Fruit fly (Drosophila melanogaster) whole organism, prepupa: ENCODE measurements around the gene CG43401.
A peak's percentile ranks its signal among the peaks of the same experiment; 100 is the strongest.

Source experiments
- Blimp-1 ChIP-seq: fragments of 200-800 bp; sonication (Bioruptor generic); optimal IDR thresholded peaks from 3 replicates; lab custom pipeline; 2017; ENCODE audit warnings: missing biosample characterization, missing genetic modification characterization, mild to moderate bottlenecking, moderate library complexity, missing genetic modification reagents
- CG10669 ChIP-seq: fragments of 200-800 bp; sonication (Bioruptor generic); optimal IDR thresholded peaks from 3 replicates; lab custom pipeline; 2018; ENCODE audit warnings: missing biosample characterization, mild to moderate bottlenecking, missing genetic modification characterization, moderate library complexity
- CG11294 ChIP-seq: fragments of 200-800 bp; sonication (Bioruptor generic); IDR thresholded peaks from 2 replicates; pipeline ENCODE4 v1.3.6; 2022; ENCODE audit warnings: missing biosample characterization, missing genetic modification characterization
- CG11902 ChIP-seq: fragments of 200-800 bp; sonication (Bioruptor generic); optimal IDR thresholded peaks from 3 replicates; lab custom pipeline; 2016; ENCODE audit warnings: missing biosample characterization, missing genetic modification characterization
- CG16779 ChIP-seq: fragments of 200-800 bp; sonication (Bioruptor generic); optimal IDR thresholded peaks from 3 replicates; lab custom pipeline; 2017; ENCODE audit warnings: missing biosample characterization, mild to moderate bottlenecking, missing genetic modification characterization
- CG3032 ChIP-seq: fragments of 200-800 bp; optimal IDR thresholded peaks from 2 replicates; lab custom pipeline; 2019; ENCODE audit warnings: missing biosample characterization, mild to moderate bottlenecking, missing genetic modification characterization, moderate library complexity
- CG32006 ChIP-seq: fragments of 200-800 bp; sonication (Bioruptor generic); optimal IDR thresholded peaks from 3 replicates; lab custom pipeline; 2017; ENCODE audit warnings: missing biosample characterization, mild to moderate bottlenecking, missing genetic modification characterization
- CG3919 ChIP-seq: fragments of 200-800 bp; sonication (Bioruptor generic); optimal IDR thresholded peaks from 3 replicates; lab custom pipeline; 2016; ENCODE audit warnings: missing biosample characterization, missing genetic modification characterization
- CG4318 ChIP-seq: fragments of 200-800 bp; sonication (Bioruptor generic); optimal IDR thresholded peaks from 3 replicates; lab custom pipeline; 2017; ENCODE audit warnings: missing biosample characterization, mild to moderate bottlenecking, missing genetic modification characterization
- CG6163 ChIP-seq: fragments of 200-800 bp; sonication (Bioruptor generic); IDR thresholded peaks from 3 replicates; pipeline ENCODE4 v1.3.6; 2022; ENCODE audit warnings: missing biosample characterization, missing genetic modification characterization
- CG6276 ChIP-seq: fragments of 200-800 bp; sonication (Bioruptor generic); optimal IDR thresholded peaks from 2 replicates; lab custom pipeline; 2017; ENCODE audit warnings: missing biosample characterization, mild to moderate bottlenecking, missing genetic modification characterization
- CG6854 ChIP-seq: fragments of 200-800 bp; sonication (Bioruptor generic); optimal IDR thresholded peaks from 2 replicates; lab custom pipeline; 2017; ENCODE audit warnings: missing biosample characterization, mild to moderate bottlenecking, missing genetic modification characterization
- CG7368 ChIP-seq: fragments of 200-800 bp; sonication (Bioruptor generic); optimal IDR thresholded peaks from 3 replicates; lab custom pipeline; 2016; ENCODE audit warnings: missing biosample characterization, missing genetic modification characterization
- CG8119 ChIP-seq: fragments of 200-800 bp; sonication (Bioruptor generic); IDR thresholded peaks from 3 replicates; pipeline ENCODE4 v1.3.6; 2022; ENCODE audit warnings: missing biosample characterization, missing genetic modification characterization
- CG8319 ChIP-seq: fragments of 200-800 bp; sonication (Bioruptor generic); optimal IDR thresholded peaks from 3 replicates; lab custom pipeline; 2016; ENCODE audit warnings: missing biosample characterization, missing genetic modification characterization
- CG8632 ChIP-seq: fragments of 200-800 bp; sonication (Bioruptor generic); optimal IDR thresholded peaks from 3 replicates; lab custom pipeline; 2016; ENCODE audit warnings: missing biosample characterization, missing genetic modification characterization
- CG9139 ChIP-seq: fragments of 200-800 bp; sonication (Bioruptor generic); optimal IDR thresholded peaks from 3 replicates; lab custom pipeline; 2017; ENCODE audit warnings: missing biosample characterization, mild to moderate bottlenecking, missing genetic modification characterization
- Eip75B ChIP-seq: fragments of 200-800 bp; sonication (Bioruptor generic); optimal IDR thresholded peaks from 3 replicates; lab custom pipeline; 2016; ENCODE audit warnings: missing biosample characterization, missing genetic modification characterization
- Eip78C ChIP-seq: fragments of 200-800 bp; sonication (Bioruptor generic); peaks from one replicate; lab custom pipeline; 2016; ENCODE audit warnings: missing biosample characterization, missing genetic modification characterization
- Eip93F ChIP-seq: fragments of 200-800 bp; sonication (Bioruptor generic); optimal IDR thresholded peaks from 2 replicates; lab custom pipeline; 2016; ENCODE audit warnings: missing biosample characterization, mild to moderate bottlenecking, missing genetic modification characterization
- Ets21C ChIP-seq: fragments of 200-800 bp; sonication (Bioruptor generic); optimal IDR thresholded peaks from 3 replicates; lab custom pipeline; 2016; ENCODE audit warnings: missing biosample characterization, missing genetic modification characterization
- Ets96B ChIP-seq: fragments of 200-800 bp; optimal IDR thresholded peaks from 2 replicates; lab custom pipeline; 2019; ENCODE audit warnings: missing biosample characterization, mild to moderate bottlenecking, missing genetic modification characterization, moderate library complexity
- Gug ChIP-seq: fragments of 200-800 bp; sonication (Bioruptor generic); IDR thresholded peaks from 2 replicates; pipeline ENCODE4 v1.3.6; 2022; ENCODE audit warnings: missing biosample characterization, missing genetic modification characterization
- Hr38 ChIP-seq: sonication (Bioruptor generic); optimal IDR thresholded peaks from 2 replicates; lab custom pipeline; 2016; ENCODE audit warnings: missing biosample characterization, missing genetic modification characterization
- Hr4 ChIP-seq: fragments of 200-800 bp; sonication (Bioruptor generic); optimal IDR thresholded peaks from 3 replicates; lab custom pipeline; 2016; ENCODE audit warnings: missing biosample characterization, missing genetic modification characterization
- Lpt ChIP-seq: fragments of 200-800 bp; sonication (Bioruptor generic); optimal IDR thresholded peaks from 3 replicates; lab custom pipeline; 2016; ENCODE audit warnings: missing biosample characterization, missing genetic modification characterization
- Met ChIP-seq: fragments of 200-800 bp; sonication (Bioruptor generic); optimal IDR thresholded peaks from 3 replicates; lab custom pipeline; 2016; ENCODE audit warnings: missing biosample characterization, missing genetic modification characterization
- Smox ChIP-seq: fragments of 200-800 bp; sonication (Bioruptor generic); optimal IDR thresholded peaks from 3 replicates; lab custom pipeline; 2016; ENCODE audit warnings: missing biosample characterization, missing genetic modification characterization
- Sox102F ChIP-seq: fragments of 200-800 bp; sonication (Bioruptor generic); optimal IDR thresholded peaks from 2 replicates; lab custom pipeline; 2016; ENCODE audit warnings: missing biosample characterization, mild to moderate bottlenecking, missing genetic modification characterization
- Sox14 ChIP-seq: fragments of 200-800 bp; sonication (Bioruptor generic); optimal IDR thresholded peaks from 3 replicates; lab custom pipeline; 2016; ENCODE audit warnings: missing biosample characterization, missing genetic modification characterization
- Sox15 ChIP-seq: fragments of 200-800 bp; sonication (Bioruptor generic); optimal IDR thresholded peaks from 3 replicates; lab custom pipeline; 2016; ENCODE audit warnings: missing biosample characterization, missing genetic modification characterization
- acj6 ChIP-seq: fragments of 200-800 bp; sonication (Bioruptor generic); optimal IDR thresholded peaks from 3 replicates; lab custom pipeline; 2016; ENCODE audit warnings: missing biosample characterization, missing genetic modification characterization
- cyc ChIP-seq: fragments of 200-800 bp; sonication (Bioruptor generic); optimal IDR thresholded peaks from 3 replicates; lab custom pipeline; 2016; ENCODE audit warnings: missing biosample characterization, missing genetic modification characterization
- dac ChIP-seq: fragments of 200-800 bp; sonication (Bioruptor generic); optimal IDR thresholded peaks from 2 replicates; lab custom pipeline; 2017; ENCODE audit warnings: missing biosample characterization, mild to moderate bottlenecking, missing genetic modification characterization
- dsx ChIP-seq: fragments of 200-800 bp; optimal IDR thresholded peaks from 3 replicates; lab custom pipeline; 2019; ENCODE audit warnings: missing biosample characterization, mild to moderate bottlenecking, missing genetic modification characterization, moderate library complexity; ENCODE audit not compliant: poor library complexity, severe bottlenecking
- eg ChIP-seq: fragments of 200-800 bp; sonication (Bioruptor generic); IDR thresholded peaks from 3 replicates; pipeline ENCODE4 v1.3.6; 2022; ENCODE audit warnings: missing biosample characterization, missing genetic modification characterization
- esn ChIP-seq: fragments of 200-800 bp; sonication (Bioruptor generic); optimal IDR thresholded peaks from 2 replicates; lab custom pipeline; 2016; ENCODE audit warnings: missing biosample characterization, mild to moderate bottlenecking, missing genetic modification characterization, moderate library complexity
- fd85E ChIP-seq: fragments of 200-800 bp; sonication (Bioruptor generic); optimal IDR thresholded peaks from 3 replicates; lab custom pipeline; 2016; ENCODE audit warnings: missing biosample characterization, missing genetic modification characterization
- fkh ChIP-seq: fragments of 200-800 bp; sonication (Bioruptor generic); optimal IDR thresholded peaks from 3 replicates; lab custom pipeline; 2017; ENCODE audit warnings: missing biosample characterization, mild to moderate bottlenecking, missing genetic modification characterization, moderate library complexity
- net ChIP-seq: fragments of 200-800 bp; sonication (Bioruptor generic); optimal IDR thresholded peaks from 3 replicates; lab custom pipeline; 2016; ENCODE audit warnings: missing biosample characterization, missing genetic modification characterization
- pdm3 ChIP-seq: fragments of 200-800 bp; sonication (Bioruptor generic); optimal IDR thresholded peaks from 3 replicates; lab custom pipeline; 2016; ENCODE audit warnings: missing biosample characterization, missing genetic modification characterization
- ss ChIP-seq, 2 experiments: fragments of 200-800 bp; sonication (Bioruptor generic); optimal IDR thresholded peaks; 2 replicates in 1 of 2; 3 replicates in 1 of 2; lab custom pipeline; 2017 to 2018; ENCODE audit warnings: mild to moderate bottlenecking in 2 of 2, missing biosample characterization in 2 of 2, missing genetic modification characterization in 2 of 2, moderate library complexity in 1 of 2
- svp ChIP-seq: fragments of 200-800 bp; sonication (Bioruptor generic); peaks from one replicate; lab custom pipeline; 2016; ENCODE audit warnings: missing biosample characterization, missing genetic modification characterization
- topi ChIP-seq: fragments of 200-800 bp; sonication (Bioruptor generic); optimal IDR thresholded peaks from 3 replicates; lab custom pipeline; 2016; ENCODE audit warnings: missing biosample characterization, missing genetic modification characterization
- vri ChIP-seq: fragments of 200-800 bp; sonication (Bioruptor generic); optimal IDR thresholded peaks from 3 replicates; lab custom pipeline; 2016; ENCODE audit warnings: missing biosample characterization, mild to moderate bottlenecking, missing genetic modification characterization

The CG43401 gene

dm6 chr2L:1434948-1435347 lies 6.7 kb downstream of the CG43401 start:
- TF ChIP-seq svp (GFP tag; lab: Kevin White, UChicago): no peak
- TF ChIP-seq eg (GFP tag; lab: Robert Waterston, UW): no peak
- TF ChIP-seq Sox14 (GFP tag; lab: Kevin White, UChicago): no peak
- no peak for TF ChIP-seq Lpt (GFP tag; lab: Kevin White, UChicago)
- no peak for TF ChIP-seq Met (GFP tag; lab: Kevin White, UChicago)
- no peak for TF ChIP-seq CG3032 (tag; lab: Kevin White, UChicago)
- TF ChIP-seq net: no peak
- peak; percentile 39 for TF ChIP-seq Eip78C (GFP tag; lab: Kevin White, UChicago)

dm6 chr2L:1435494-1435893 lies 7.2 kb downstream of the CG43401 start:
- no peak for TF ChIP-seq Eip93F (GFP tag; lab: Kevin White, UChicago)
- TF ChIP-seq Eip78C (GFP tag; lab: Kevin White, UChicago): no peak
- no peak for TF ChIP-seq ss (GFP tag; optimal IDR thresholded peaks at IDR 0.05; lab: Kevin White, UChicago)
- TF ChIP-seq CG11294 (GFP tag; lab: Robert Waterston, UW): no peak
- no peak for TF ChIP-seq acj6 (GFP tag; lab: Kevin White, UChicago)
- TF ChIP-seq Met (GFP tag; lab: Kevin White, UChicago): no peak
- no peak for TF ChIP-seq Hr4 (GFP tag; lab: Kevin White, UChicago)
- no peak for TF ChIP-seq topi
- no peak for TF ChIP-seq CG10669 (GFP tag; lab: Kevin White, UChicago)
- no peak for TF ChIP-seq Eip75B (GFP tag; lab: Kevin White, UChicago)
- no peak for TF ChIP-seq pdm3
- no peak for TF ChIP-seq CG7368
- TF ChIP-seq dac: no peak
- TF ChIP-seq esn (GFP tag; lab: Kevin White, UChicago): no peak
- TF ChIP-seq dsx: no peak

dm6 chr2L:1439790-1440422 lies 11.6 kb downstream of the CG43401 start:
- TF ChIP-seq vri (GFP tag; lab: Kevin White, UChicago): peak; percentile 15
- TF ChIP-seq CG9139: peak; percentile 52
- peak; percentile 69 for TF ChIP-seq Sox102F (GFP tag; lab: Kevin White, UChicago)
- TF ChIP-seq esn (GFP tag; lab: Kevin White, UChicago): peak; percentile 73
- peak; percentile 51 for TF ChIP-seq Eip75B (GFP tag; lab: Kevin White, UChicago)
- peak; percentile 74 for TF ChIP-seq CG3919 (GFP tag; lab: Kevin White, UChicago)
- peak; percentile 21 for TF ChIP-seq CG6854
- 0 out of 2 replicates have a peak, but pooled peaks have one; percentile 15 for TF ChIP-seq Gug (GFP tag; lab: Robert Waterston, UW)
- peak; percentile 72 for TF ChIP-seq dsx
- TF ChIP-seq dac: peak; percentile 62
- no peak for TF ChIP-seq CG6163 (GFP tag; lab: Robert Waterston, UW)
- no peak for TF ChIP-seq fd85E (GFP tag; lab: Kevin White, UChicago)
- no peak for TF ChIP-seq Hr38 (GFP tag; lab: Kevin White, UChicago)
- peak; percentile 63 for TF ChIP-seq cyc (GFP tag; lab: Kevin White, UChicago)
- TF ChIP-seq pdm3: peak; percentile 83
- no peak for TF ChIP-seq Eip93F (GFP tag; lab: Kevin White, UChicago)
- TF ChIP-seq Sox14 (GFP tag; lab: Kevin White, UChicago): peak; percentile 85
- TF ChIP-seq Blimp-1: peak; percentile 4
- TF ChIP-seq CG10669 (GFP tag; lab: Kevin White, UChicago): peak; percentile 77
- TF ChIP-seq Sox15 (GFP tag; lab: Kevin White, UChicago): peak; percentile 78
- TF ChIP-seq eg (GFP tag; lab: Robert Waterston, UW): 0 out of 3 replicates have a peak, but pooled peaks have one; percentile 7
- peak; percentile 60 to 79 for TF ChIP-seq ss (GFP tag; optimal IDR thresholded peaks at IDR 0.05; lab: Kevin White, UChicago)
- TF ChIP-seq CG8319 (GFP tag; lab: Kevin White, UChicago): peak; percentile 72
- TF ChIP-seq Hr4 (GFP tag; lab: Kevin White, UChicago): peak; percentile 56
- peak; percentile 77 for TF ChIP-seq Met (GFP tag; lab: Kevin White, UChicago)
- peak; percentile 77 for TF ChIP-seq Ets96B (tag; lab: Kevin White, UChicago)
- TF ChIP-seq CG16779 (tag; lab: Kevin White, UChicago): peak; percentile 2
- peak; percentile 57 for TF ChIP-seq CG4318 (GFP tag; lab: Kevin White, UChicago)
- peak; percentile 61 for TF ChIP-seq CG11902 (GFP tag; lab: Kevin White, UChicago)
- peak; percentile 78 for TF ChIP-seq CG32006 (GFP tag; lab: Kevin White, UChicago)
- TF ChIP-seq CG6276 (GFP tag; lab: Kevin White, UChicago): peak; percentile 50
- peak; percentile 76 for TF ChIP-seq CG8632
- peak; percentile 72 for TF ChIP-seq CG8119 (GFP tag; lab: Robert Waterston, UW)
- TF ChIP-seq fkh: peak; percentile 42
- peak; percentile 66 for TF ChIP-seq Smox
- peak; percentile 51 for TF ChIP-seq Lpt (GFP tag; lab: Kevin White, UChicago)
- TF ChIP-seq Ets21C (GFP tag; lab: Kevin White, UChicago): peak; percentile 65
